Worm (Caenorhabditis elegans): ENCODE results near the gene ZK971.1.

ZK971.1 gene

ce11 chrII:10300954-10301353 lies 21.5 kb upstream of the ZK971.1 start, which contains the start of gene mdt-22 (continued):
- TF ChIP-seq ekl-4 (GFP tag; IDR thresholded peaks at IDR 0.05) (peak; percentile 82), lin-26 (GFP tag; IDR thresholded peaks at IDR 0.05) (peak; percentile 63), madf-8 (GFP tag; conservative IDR thresholded peaks at IDR 0.05) (peak; percentile 28; the same call in 1 of the 2 replicates), lsy-27 (tag; optimal IDR thresholded peaks at IDR 0.05; ENCODE audit: borderline replicate concordance, insufficient read depth) (no peak), egrh-3 (GFP tag; IDR thresholded peaks at IDR 0.05) (no peak), dox-1 (GFP tag; IDR thresholded peaks at IDR 0.05) (peak; percentile 76; the same call in 1 of the 2 replicates), unc-130 (GFP tag; optimal IDR thresholded peaks at IDR 0.05) (no peak), D2030.7 (GFP tag; IDR thresholded peaks at IDR 0.05) (peak; percentile 58; the same call in 1 of the 2 replicates), mcd-1 (GFP tag; IDR thresholded peaks at IDR 0.05) (peak; percentile 78), pha-4 (tag; optimal IDR thresholded peaks at IDR 0.05) (no peak), lin-40 (tag; optimal IDR thresholded peaks at IDR 0.05) (peak; percentile 65), efl-1 (GFP tag; optimal IDR thresholded peaks at IDR 0.05) (peak; percentile 81), K12H6.12 (tag; optimal IDR thresholded peaks at IDR 0.05) (peak; percentile 50), sptf-2 (GFP tag; optimal IDR thresholded peaks at IDR 0.05) (no peak), attf-6 (GFP tag; IDR thresholded peaks at IDR 0.05) (peak; percentile 39; the same call in 1 of the 2 replicates)

ce11 chrII:10300082-10300749 lies 20.8 kb upstream of the ZK971.1 start, which contains the start of gene nep-26:
nep-26 (minus strand) TSS chrII:10300132.
- TF ChIP-seq K11D2.4 (GFP tag; IDR thresholded peaks at IDR 0.05), result 0 out of 2 replicates have a peak, but pooled peaks have one; percentile 25
- TF ChIP-seq ceh-58 (GFP tag; IDR thresholded peaks at IDR 0.05), result no peak
- TF ChIP-seq F55B11.4 (tag; optimal IDR thresholded peaks at IDR 0.05; ENCODE audit: borderline replicate concordance, insufficient read depth), result no peak
- 0 out of 2 replicates have a peak, but pooled peaks have one; percentile 17 for TF ChIP-seq hsf-1 (GFP tag; IDR thresholded peaks at IDR 0.05)

DNA sequence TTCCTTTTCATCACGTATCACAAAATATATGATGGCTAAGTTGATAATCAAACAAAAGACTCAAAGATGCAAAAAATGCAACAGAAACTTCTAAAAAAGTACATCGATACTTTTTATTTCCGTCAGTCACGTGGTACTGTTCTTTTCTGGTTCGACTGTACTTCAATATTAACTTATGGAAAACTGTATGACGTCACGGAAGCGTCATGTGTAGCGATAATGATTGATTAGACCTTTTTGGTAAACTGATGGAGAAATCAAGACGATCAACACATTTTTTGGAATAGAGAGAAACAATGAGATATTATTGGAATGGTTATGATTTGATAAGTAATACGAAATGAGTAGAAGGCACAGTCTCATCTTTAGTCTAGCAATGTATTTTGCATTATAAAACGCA lies 14.8 kb upstream of the ZK971.1 start:
- TF ChIP-seq ceh-91 (GFP tag; IDR thresholded peaks at IDR 0.05), result no peak
- peak; percentile 15 for TF ChIP-seq lin-40 (tag; optimal IDR thresholded peaks at IDR 0.05)

ce11 chrII:10288926-10289325 lies 9.5 kb upstream of the ZK971.1 start:
- TF ChIP-seq dox-1 (GFP tag; IDR thresholded peaks at IDR 0.05) (no peak), madf-3 (GFP tag; IDR thresholded peaks at IDR 0.05) (no peak), unc-62 (GFP tag; optimal IDR thresholded peaks at IDR 0.05) (no peak), xnd-1 (tag; optimal IDR thresholded peaks at IDR 0.05) (no peak), F55B11.4 (tag; optimal IDR thresholded peaks at IDR 0.05; ENCODE audit: borderline replicate concordance, insufficient read depth) (no peak), F57A8.1 (GFP tag; optimal IDR thresholded peaks at IDR 0.05) (no peak), Y67H2A.10 (GFP tag; conservative IDR thresholded peaks at IDR 0.05) (no peak), ekl-4 (GFP tag; IDR thresholded peaks at IDR 0.05) (no peak), pha-4 (tag; optimal IDR thresholded peaks at IDR 0.05) (no peak), madf-6 (GFP tag; IDR thresholded peaks at IDR 0.05) (no peak), lir-1 (GFP tag; conservative IDR thresholded peaks at IDR 0.05) (no peak), hlh-26 (GFP tag; conservative IDR thresholded peaks at IDR 0.05) (no peak), nfya-2 (GFP tag; IDR thresholded peaks at IDR 0.05) (no peak)

ce11 chrII:10284991-10285390 lies 5.5 kb upstream of the ZK971.1 start:
- TF ChIP-seq somi-1 (GFP tag; optimal IDR thresholded peaks at IDR 0.05) (no peak), Y79H2A.3 (GFP tag; conservative IDR thresholded peaks at IDR 0.05) (no peak), madf-10 (tag; optimal IDR thresholded peaks at IDR 0.05) (no peak), B0019.2 (GFP tag; conservative IDR thresholded peaks at IDR 0.05) (no peak), Y56A3A.18 (GFP tag; IDR thresholded peaks at IDR 0.05) (no peak), rcor-1 (GFP tag; IDR thresholded peaks at IDR 0.05) (no peak), ztf-25 (GFP tag; IDR thresholded peaks at IDR 0.05) (no peak), athp-1 (tag; optimal IDR thresholded peaks at IDR 0.05) (no peak), lsy-27 (tag; optimal IDR thresholded peaks at IDR 0.05; ENCODE audit: borderline replicate concordance, insufficient read depth) (no peak), die-1 (tag; optimal IDR thresholded peaks at IDR 0.05) (no peak), nfyb-1 (GFP tag; IDR thresholded peaks at IDR 0.05) (no peak)
